Worm (Caenorhabditis elegans): ENCODE measurements around the gene K06A4.7.

DNA sequence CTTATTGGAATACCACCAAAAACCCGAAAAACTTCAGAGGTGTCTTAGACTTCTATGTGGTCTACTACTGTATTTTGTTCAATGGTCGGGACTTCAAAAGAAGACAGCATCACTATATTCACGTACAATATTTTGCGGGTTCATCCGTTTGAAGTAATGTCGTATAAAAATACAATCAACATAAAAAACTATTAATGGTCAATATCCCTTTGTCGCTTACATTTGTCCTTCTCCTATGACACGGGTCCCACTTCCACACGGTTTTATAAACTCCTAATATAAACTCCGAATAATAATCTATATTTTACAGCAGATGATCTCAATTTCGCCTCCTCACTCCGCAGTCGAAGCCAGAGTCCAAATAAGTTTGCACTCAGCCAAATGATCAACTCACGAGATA is 33.8 kb downstream of the K06A4.7 start:
- TF ChIP-seq rec-8 (tag; optimal IDR thresholded peaks at IDR 0.05) (no peak), nfyb-1 (GFP tag; IDR thresholded peaks at IDR 0.05) (no peak), ztf-28 (GFP tag; IDR thresholded peaks at IDR 0.05) (no peak)

Measured in whole organism, young adult.